Fruit fly (Drosophila melanogaster): Measurements from ENCODE around the gene CG42376.
A peak's percentile ranks its signal among the peaks of the same experiment; 100 is the strongest.

CG42376 gene

DNA sequence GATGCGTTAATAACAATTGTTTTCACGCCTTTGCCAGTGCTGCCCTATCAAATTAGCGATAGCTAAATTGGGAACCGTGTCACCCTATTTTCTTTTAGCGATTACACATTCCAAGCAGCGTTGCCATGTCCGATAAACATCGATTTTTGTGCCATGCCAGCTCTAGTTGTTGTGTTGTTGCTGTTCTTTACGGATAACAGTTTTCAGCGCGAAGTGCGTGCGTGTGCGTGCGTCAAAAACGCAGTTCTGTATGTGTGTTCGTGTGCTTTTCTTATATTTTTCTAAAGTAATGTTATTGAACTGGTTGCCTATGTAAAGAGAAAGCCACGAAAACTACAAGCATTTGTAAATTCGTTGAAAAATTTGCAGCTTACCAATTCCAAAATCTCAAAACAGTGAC lies 8.9 kb upstream of the CG42376 start, which contains the start of the genes CG3038 and G9a (continued):
- TF ChIP-seq nerfin-1 (tag; optimal IDR thresholded peaks at IDR 0.05) (peak; percentile 5), Sry-β (GFP tag; optimal IDR thresholded peaks at IDR 0.05) (peak; percentile 26), dysf (GFP tag; IDR thresholded peaks at IDR 0.05) (no peak), CG15601 (tag; optimal IDR thresholded peaks at IDR 0.05) (peak; percentile 55), CG11560 (tag; IDR thresholded peaks at IDR 0.05) (no peak), CG10565 (GFP tag; optimal IDR thresholded peaks at IDR 0.05) (no peak), pho (GFP tag; optimal IDR thresholded peaks at IDR 0.05) (peak; percentile 10), ewg (GFP tag; optimal IDR thresholded peaks at IDR 0.05) (peak; percentile 96), twi (tag; optimal IDR thresholded peaks at IDR 0.05) (peak; percentile 9), zfh2 (GFP tag; optimal IDR thresholded peaks at IDR 0.05) (peak; percentile 52), CG10267 (tag; optimal IDR thresholded peaks at IDR 0.05) (peak; percentile 59), dpn (GFP tag; optimal IDR thresholded peaks at IDR 0.05) (peak; percentile 54 to 64), zfh1 (GFP tag; IDR thresholded peaks at IDR 0.05) (no peak), inv (GFP tag; IDR thresholded peaks at IDR 0.05; ENCODE audit: partially characterized antibody) (no peak), ranshi (GFP tag; IDR thresholded peaks at IDR 0.05) (no peak), CG2116 (GFP tag; optimal IDR thresholded peaks at IDR 0.05) (peak; percentile 97), CG1603 (tag; optimal IDR thresholded peaks at IDR 0.05) (peak; percentile 77), Taf1 (GFP tag; IDR thresholded peaks at IDR 0.05) (no peak), abd-A (tag; optimal IDR thresholded peaks at IDR 0.05) (no peak), Hsf (GFP tag; optimal IDR thresholded peaks at IDR 0.05) (peak; percentile 50), Side (GFP tag; optimal IDR thresholded peaks at IDR 0.05) (peak; percentile 43), grau (tag; optimal IDR thresholded peaks at IDR 0.05) (peak; percentile 31), crp (GFP tag; optimal IDR thresholded peaks at IDR 0.05) (peak in 1 of 2 experiments; percentile 45), eyg (GFP tag; optimal IDR thresholded peaks at IDR 0.05) (peak; percentile 1), grn (GFP tag; optimal IDR thresholded peaks at IDR 0.05) (peak; percentile 17), Trl (optimal IDR thresholded peaks at IDR 0.05) (no peak), Trl (GFP tag; optimal IDR thresholded peaks at IDR 0.05) (peak; percentile 45), Fer3 (tag; optimal IDR thresholded peaks at IDR 0.05) (peak; percentile 37), Myb (GFP tag; optimal IDR thresholded peaks at IDR 0.05) (peak; percentile 79), CG15696 (tag; optimal IDR thresholded peaks at IDR 0.05) (peak; percentile 31), stwl (tag; optimal IDR thresholded peaks at IDR 0.05) (peak; percentile 95), CG3726 (GFP tag; IDR thresholded peaks at IDR 0.05) (no peak), CTCF (GFP tag; optimal IDR thresholded peaks at IDR 0.05) (peak; percentile 25), HHEX (GFP tag; optimal IDR thresholded peaks at IDR 0.05) (peak; percentile 32), sug (tag; optimal IDR thresholded peaks at IDR 0.05) (peak; percentile 48), Nf-YC (tag; optimal IDR thresholded peaks at IDR 0.05) (peak; percentile 52), bigmax (GFP tag; optimal IDR thresholded peaks at IDR 0.05) (peak; percentile 15), NC2α (GFP tag; optimal IDR thresholded peaks at IDR 0.05) (peak; percentile 10), Antp (GFP tag; optimal IDR thresholded peaks at IDR 0.05) (peak; percentile 44), CG12299 (tag; optimal IDR thresholded peaks at IDR 0.05) (peak; percentile 62), onecut (GFP tag; IDR thresholded peaks at IDR 0.05) (peak; percentile 82), Ets97D (GFP tag; optimal IDR thresholded peaks at IDR 0.05) (peak; percentile 94), CG4360 (GFP tag; IDR thresholded peaks at IDR 0.05) (no peak), Fer1 (GFP tag; optimal IDR thresholded peaks at IDR 0.05) (peak; percentile 46), CG7987 (GFP tag; optimal IDR thresholded peaks at IDR 0.05) (peak; percentile 44), Atf3 (GFP tag; optimal IDR thresholded peaks at IDR 0.05) (peak; percentile 25), CG7839 (tag; optimal IDR thresholded peaks at IDR 0.05) (peak; percentile 24), PHDP (tag; optimal IDR thresholded peaks at IDR 0.05) (peak; percentile 14), Pdp1 (GFP tag; optimal IDR thresholded peaks at IDR 0.05) (peak; percentile 35 to 78), chn (GFP tag; optimal IDR thresholded peaks at IDR 0.05) (peak; percentile 41), CG10654 (GFP tag; optimal IDR thresholded peaks at IDR 0.05) (peak; percentile 9), CG7372 (GFP tag; IDR thresholded peaks at IDR 0.05) (no peak)

Data from whole organism, embryonic.